Worm (Caenorhabditis elegans): ENCODE results near the gene nlg-1.

nlg-1 gene

ce11 chrX:13596003-13596767 is 34.8 kb downstream of the nlg-1 start, which contains the start of gene F54B11.5 (continued):
- TF ChIP-seq F37D6.2 (tag; optimal IDR thresholded peaks at IDR 0.05), result no peak
- TF ChIP-seq zfp-2 (tag; optimal IDR thresholded peaks at IDR 0.05), result no peak
- TF ChIP-seq F49E8.2 (tag; optimal IDR thresholded peaks at IDR 0.05; ENCODE audit: borderline replicate concordance), result no peak
- TF ChIP-seq hmg-1.1 (GFP tag; IDR thresholded peaks at IDR 0.05), result peak; percentile 51; the same call in 1 of the 2 replicates
- TF ChIP-seq ceh-82 (tag; optimal IDR thresholded peaks at IDR 0.05), result no peak
- no peak for TF ChIP-seq ceh-28 (tag; optimal IDR thresholded peaks at IDR 0.05)
- TF ChIP-seq aha-1 (tag), result no peak
- TF ChIP-seq ceh-32 (tag; optimal IDR thresholded peaks at IDR 0.05; ENCODE audit: poor library complexity), result no peak
- no peak for TF ChIP-seq vab-7 (GFP tag; IDR thresholded peaks at IDR 0.05)
- no peak for TF ChIP-seq tra-1 (GFP tag; IDR thresholded peaks at IDR 0.05)
- TF ChIP-seq ZK337.2 (GFP tag; IDR thresholded peaks at IDR 0.05), result no peak
- no peak for TF ChIP-seq Y5F2A.4 (GFP tag; optimal IDR thresholded peaks at IDR 0.05)
- TF ChIP-seq duxl-1 (tag; optimal IDR thresholded peaks at IDR 0.05; ENCODE audit: poor library complexity), result no peak
- no peak for TF ChIP-seq tag-97 (GFP tag; IDR thresholded peaks at IDR 0.05)
- TF ChIP-seq lin-39 (tag; optimal IDR thresholded peaks at IDR 0.05), result no peak
- TF ChIP-seq hlh-11 (tag; optimal IDR thresholded peaks at IDR 0.05), result peak; percentile 60
- TF ChIP-seq fkh-10 (GFP tag; optimal IDR thresholded peaks at IDR 0.05), result no peak
- no peak for TF ChIP-seq nhr-111 (GFP tag; optimal IDR thresholded peaks at IDR 0.05)
- no peak for TF ChIP-seq daf-12 (tag; optimal IDR thresholded peaks at IDR 0.05)
- TF ChIP-seq nhr-48 (tag; optimal IDR thresholded peaks at IDR 0.05), result no peak
- no peak for TF ChIP-seq spr-1 (tag; optimal IDR thresholded peaks at IDR 0.05)
- TF ChIP-seq nhr-6 (tag; optimal IDR thresholded peaks at IDR 0.05), result no peak
- no peak for TF ChIP-seq ces-1 (GFP tag; optimal IDR thresholded peaks at IDR 0.05)
- TF ChIP-seq unc-39 (tag; optimal IDR thresholded peaks at IDR 0.05), result no peak
- no peak for TF ChIP-seq arid-1 (GFP tag; conservative IDR thresholded peaks at IDR 0.05)
- no peak for TF ChIP-seq daf-19 (GFP tag; conservative IDR thresholded peaks at IDR 0.05)
- peak in 1 of 2 experiments; percentile 63 for TF ChIP-seq lsy-2 (tag; optimal IDR thresholded peaks at IDR 0.05)
- no peak for TF ChIP-seq sdz-12 (GFP tag; optimal IDR thresholded peaks at IDR 0.05)
- no peak for TF ChIP-seq attf-4 (tag; optimal IDR thresholded peaks at IDR 0.05)
- TF ChIP-seq nhr-10 (tag; optimal IDR thresholded peaks at IDR 0.05), result no peak
- TF ChIP-seq lin-15B (tag; optimal IDR thresholded peaks at IDR 0.05), result no peak
- no peak for TF ChIP-seq nhr-77 (tag; optimal IDR thresholded peaks at IDR 0.05)
- no peak for TF ChIP-seq F44E2.7 (GFP tag; IDR thresholded peaks at IDR 0.05)
- no peak for TF ChIP-seq zag-1 (tag; optimal IDR thresholded peaks at IDR 0.05)
- no peak for TF ChIP-seq dmd-9 (GFP tag; IDR thresholded peaks at IDR 0.05)
- no peak for TF ChIP-seq D1046.2 (GFP tag; IDR thresholded peaks at IDR 0.05)
- no peak for TF ChIP-seq lim-7 (GFP tag; IDR thresholded peaks at IDR 0.05)
- no peak for TF ChIP-seq set-16 (GFP tag; IDR thresholded peaks at IDR 0.05)
- TF ChIP-seq ceh-20 (GFP tag; IDR thresholded peaks at IDR 0.05), result no peak
- no peak for TF ChIP-seq saeg-2 (GFP tag; IDR thresholded peaks at IDR 0.05)
- peak; percentile 59 for TF ChIP-seq mep-1 (tag; optimal IDR thresholded peaks at IDR 0.05)
- no peak for TF ChIP-seq Y75B8A.6 (GFP tag; IDR thresholded peaks at IDR 0.05)
- TF ChIP-seq unc-130 (GFP tag; optimal IDR thresholded peaks at IDR 0.05), result no peak
